Worm (Caenorhabditis elegans): ENCODE measurements around the gene F27D9.13.

DNA sequence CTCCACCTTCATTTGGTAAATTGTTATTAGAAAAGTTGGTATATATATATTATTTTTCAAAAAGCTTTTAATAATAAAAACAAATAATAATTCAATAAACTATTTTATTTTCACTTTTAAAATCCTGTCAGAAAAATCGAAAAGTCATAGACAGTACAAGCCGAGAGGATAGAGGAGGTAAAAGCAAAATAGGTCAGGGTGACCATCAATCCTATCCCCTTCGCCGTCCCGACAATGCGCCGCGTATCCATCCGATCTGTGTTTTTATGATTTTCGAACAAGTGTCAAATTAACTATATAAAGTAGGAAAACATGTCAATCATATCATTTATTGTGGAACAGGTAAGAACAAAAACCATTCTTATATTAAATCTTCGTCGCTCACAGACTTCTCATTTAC is 1.8 kb downstream of the F27D9.13 start:
- TF ChIP-seq ctbp-1 (GFP tag; IDR thresholded peaks at IDR 0.05) (no peak), daf-19 (GFP tag; conservative IDR thresholded peaks at IDR 0.05) (no peak), aha-1 (tag) (no peak), unc-39 (tag; optimal IDR thresholded peaks at IDR 0.05) (no peak)

Measured in whole organism, L4 larva.